Worm (Caenorhabditis elegans) whole organism, L4/young adult: ENCODE data around the gene kreg-1.
"Not testable (repeated sequence)": the region's sequence is repeated elsewhere in the genome, so short reads cannot be mapped to it uniquely, and the experiment has no call there.

Experiments used
- W03F9.2 ChIP-seq: fragments of 150-350 bp; optimal IDR thresholded peaks from 2 replicates; lab custom pipeline; 2014; ENCODE audit warnings: missing biosample characterization, missing genetic modification characterization
- dao-5 ChIP-seq: sonication (generic microtip); optimal IDR thresholded peaks from 2 replicates; lab custom pipeline; 2016; ENCODE audit warnings: missing genotype, missing genetic modification characterization, moderate library complexity, missing compliant biosample characterization
- him-1 ChIP-seq: sonication (generic microtip); optimal IDR thresholded peaks from 2 replicates; lab custom pipeline; 2016; ENCODE audit warnings: missing genotype, missing genetic modification reagents, missing genetic modification characterization, missing compliant biosample characterization

kreg-1 gene

ce11 chrX:8731822-8732221 is 22.3 kb downstream of the kreg-1 start, which contains the start of gene M02D8.6:
Gene M02D8.6, minus strand, starts transcription at chrX:8731922.
- not testable (repeated sequence) for TF ChIP-seq W03F9.2; him-1 (tag; lab: Kevin White, UChicago); dao-5

ce11 chrX:8736965-8737464 is 27.5 kb downstream of the kreg-1 start, which contains the start of gene M02D8.3:
Gene M02D8.3, minus strand, starts transcription at chrX:8737015.
- TF ChIP-seq W03F9.2 (peak; percentile 68), dao-5 (no peak)

ce11 chrX:8737801-8738200 is 28.2 kb downstream of the kreg-1 start:
- TF ChIP-seq W03F9.2, result no peak
- TF ChIP-seq dao-5, result no peak
- TF ChIP-seq him-1 (tag; lab: Kevin White, UChicago), result no peak

ce11 chrX:8739373-8739772 is 29.8 kb downstream of the kreg-1 start, which contains the start of gene M02D8.2:
Gene M02D8.2, plus strand, starts transcription at chrX:8739673.
- TF ChIP-seq him-1 (tag; lab: Kevin White, UChicago) (no peak), dao-5 (no peak), W03F9.2 (no peak)

- TF ChIP-seq him-1 (tag; lab: Kevin White, UChicago) (no peak), dao-5 (no peak), W03F9.2 (no peak)
Observed at ce11 chrX:8741629-8742170, 32.1 kb downstream of the kreg-1 start.

- TF ChIP-seq dao-5 (no peak), him-1 (tag; lab: Kevin White, UChicago) (no peak), W03F9.2 (no peak)
Observed at ce11 chrX:8742896-8743295, 33.3 kb downstream of the kreg-1 start, which contains the start of gene M02D8.7. Gene M02D8.7, minus strand, starts transcription at chrX:8742996.

ce11 chrX:8744192-8744985 is 34.8 kb downstream of the kreg-1 start:
- TF ChIP-seq him-1 (tag; lab: Kevin White, UChicago) (no peak), dao-5 (no peak)

- TF ChIP-seq him-1 (tag; lab: Kevin White, UChicago), result no peak
- no peak for TF ChIP-seq W03F9.2
- no peak for TF ChIP-seq dao-5
Observed at ce11 chrX:8745524-8745923, 36.0 kb downstream of the kreg-1 start.

ce11 chrX:8750209-8750608 is 40.6 kb downstream of the kreg-1 start:
- TF ChIP-seq dao-5, result no peak
- no peak for TF ChIP-seq him-1 (tag; lab: Kevin White, UChicago)
- no peak for TF ChIP-seq W03F9.2

- TF ChIP-seq dao-5, result no peak
- TF ChIP-seq him-1 (tag; lab: Kevin White, UChicago), result no peak
- TF ChIP-seq W03F9.2, result no peak
Observed at ce11 chrX:8750660-8751059, 41.1 kb downstream of the kreg-1 start, which contains the start of gene asns-2. Gene asns-2, minus strand, starts transcription at chrX:8750941.

ce11 chrX:8752546-8752945 is 43.0 kb downstream of the kreg-1 start:
- TF ChIP-seq him-1 (tag; lab: Kevin White, UChicago) (no peak), W03F9.2 (no peak), dao-5 (no peak)

- no peak for TF ChIP-seq W03F9.2
- TF ChIP-seq dao-5, result no peak
- no peak for TF ChIP-seq him-1 (tag; lab: Kevin White, UChicago)
Observed at ce11 chrX:8754285-8754795, 44.8 kb downstream of the kreg-1 start.

ce11 chrX:8755987-8756386 is 46.4 kb downstream of the kreg-1 start:
- TF ChIP-seq W03F9.2 (no peak), him-1 (tag; lab: Kevin White, UChicago) (no peak), dao-5 (no peak)
